Fruit fly (Drosophila melanogaster) whole organism, adult: ENCODE measurements around the gene CG13060.

Experiments
- CG12768 ChIP-seq: fragments of 200-800 bp; sonication (Bioruptor generic); optimal IDR thresholded peaks from 2 replicates; lab custom pipeline; 2017; ENCODE audit warnings: missing biosample characterization, missing genetic modification characterization, mild to moderate bottlenecking, moderate library complexity, missing genetic modification reagents
- CG7045 ChIP-seq: fragments of 200-800 bp; sonication (Bioruptor generic); optimal IDR thresholded peaks from 2 replicates; lab custom pipeline; 2017; ENCODE audit warnings: missing biosample characterization, mild to moderate bottlenecking, missing genetic modification characterization
- CG7101 ChIP-seq: fragments of 200-800 bp; sonication (Bioruptor generic); optimal IDR thresholded peaks from 2 replicates; lab custom pipeline; 2018; ENCODE audit warnings: missing biosample characterization, mild to moderate bottlenecking, missing genetic modification characterization, moderate library complexity
- Clk ChIP-seq: fragments of 200-800 bp; sonication (Bioruptor generic); optimal IDR thresholded peaks from 2 replicates; lab custom pipeline; 2017; ENCODE audit warnings: missing biosample characterization, missing genetic modification characterization
- Crg-1 ChIP-seq: fragments of 200-800 bp; sonication (Bioruptor generic); optimal IDR thresholded peaks from 2 replicates; lab custom pipeline; 2016; ENCODE audit warnings: missing biosample characterization, missing genetic modification characterization
- Hr96 ChIP-seq: fragments of 200-800 bp; sonication (Bioruptor generic); optimal IDR thresholded peaks from 2 replicates; lab custom pipeline; 2016; ENCODE audit warnings: missing biosample characterization, missing genetic modification characterization
- Mnt ChIP-seq: fragments of 200-800 bp; sonication (Bioruptor generic); optimal IDR thresholded peaks from 2 replicates; lab custom pipeline; 2016; ENCODE audit warnings: missing biosample characterization, mild to moderate bottlenecking, missing genetic modification characterization
- bab1 ChIP-seq: fragments of 200-800 bp; sonication (Bioruptor generic); optimal IDR thresholded peaks from 3 replicates; lab custom pipeline; 2019; ENCODE audit warnings: missing biosample characterization, mild to moderate bottlenecking, missing genetic modification characterization, moderate library complexity
- cic ChIP-seq: fragments of 200-800 bp; sonication (Bioruptor generic); optimal IDR thresholded peaks from 2 replicates; lab custom pipeline; 2017; ENCODE audit warnings: missing biosample characterization, mild to moderate bottlenecking, missing genetic modification characterization, moderate library complexity
- cnc ChIP-seq, 2 experiments: fragments of >200 bp; optimal IDR thresholded peaks; 2 replicates each; lab custom pipeline; 2017
- kay ChIP-seq: fragments of 200-800 bp; sonication (Bioruptor generic); peaks from one replicate; lab custom pipeline; 2016; ENCODE audit warnings: missing biosample characterization, missing genetic modification characterization, borderline replicate concordance
- ovo ChIP-seq: fragments of 200-800 bp; sonication (Bioruptor generic); optimal IDR thresholded peaks from 2 replicates; lab custom pipeline; 2016; ENCODE audit warnings: missing biosample characterization, missing genetic modification characterization
- pad ChIP-seq: fragments of 200-800 bp; sonication (Bioruptor generic); optimal IDR thresholded peaks from 3 replicates; lab custom pipeline; 2017; ENCODE audit warnings: missing biosample characterization, missing genetic modification characterization, mild to moderate bottlenecking, moderate library complexity, missing genetic modification reagents

DNA sequence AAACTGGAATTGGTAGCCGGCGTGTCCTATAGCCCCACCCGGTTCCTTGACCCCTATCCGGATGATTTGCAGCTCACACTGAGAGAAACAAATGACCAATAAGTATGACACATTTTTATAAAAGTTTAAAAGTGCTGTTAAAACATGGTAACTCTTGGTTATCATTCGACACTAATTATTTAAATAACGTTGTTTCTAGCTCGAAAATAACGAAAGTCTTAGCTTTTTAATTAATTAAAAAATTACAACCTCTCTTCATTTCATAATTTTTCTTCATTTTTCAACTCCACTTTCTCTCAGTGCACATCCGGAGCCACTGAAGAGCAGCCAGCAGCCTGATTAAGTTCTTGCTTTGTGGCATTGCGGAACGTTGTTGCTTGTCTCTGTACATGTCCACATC, 44.5 kb downstream of the CG13060 start:
- no peak for TF ChIP-seq Mnt (GFP tag; lab: Kevin White, UChicago)
- no peak for TF ChIP-seq pad
- TF ChIP-seq CG7101 (tag; lab: Kevin White, UChicago) = no peak
- TF ChIP-seq ovo (GFP tag; lab: Kevin White, UChicago) = no peak
- TF ChIP-seq CG12768 (GFP tag; lab: Kevin White, UChicago) = no peak
- no peak for TF ChIP-seq cic (GFP tag; lab: Kevin White, UChicago)
- TF ChIP-seq Hr96 (GFP tag; lab: Kevin White, UChicago) = no peak
- no peak for TF ChIP-seq Clk (GFP tag; lab: Kevin White, UChicago)
- no peak for TF ChIP-seq kay (GFP tag; lab: Kevin White, UChicago)
- no peak for TF ChIP-seq cnc (optimal IDR thresholded peaks at IDR 0.05; lab: Kevin White, UChicago)
- TF ChIP-seq Crg-1 (GFP tag; lab: Kevin White, UChicago) = no peak
- no peak for TF ChIP-seq bab1 (GFP tag; lab: Kevin White, UChicago)
- TF ChIP-seq CG7045 (GFP tag; lab: Kevin White, UChicago) = no peak
